Worm (Caenorhabditis elegans): Measurements from ENCODE around the gene Y81B9A.2.

DNA sequence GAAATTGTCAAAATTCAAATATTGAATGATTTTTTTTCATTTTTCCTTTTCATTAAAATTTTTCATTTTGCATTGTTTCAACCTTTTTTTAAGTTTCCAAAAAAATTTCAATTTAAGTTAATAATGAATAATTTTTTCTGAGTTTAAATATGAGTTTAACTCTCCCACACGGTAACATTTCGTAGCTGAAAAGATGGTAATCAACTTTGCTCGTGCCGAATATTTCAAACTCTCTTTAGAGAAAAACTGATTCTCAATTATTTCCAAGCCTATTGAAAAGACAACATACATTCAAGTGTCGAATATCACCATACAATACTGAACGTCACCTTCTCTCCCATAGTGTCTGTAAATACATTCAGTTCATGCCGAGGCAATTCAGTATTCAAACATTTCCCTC is 25.0 kb downstream of the Y81B9A.2 start:
- TF ChIP-seq unc-120 (tag; optimal IDR thresholded peaks at IDR 0.05; ENCODE audit: poor library complexity, severe bottlenecking), result no peak
- no peak for TF ChIP-seq ceh-83 (GFP tag; optimal IDR thresholded peaks at IDR 0.05)
- no peak for TF ChIP-seq unc-39 (tag; optimal IDR thresholded peaks at IDR 0.05)
- TF ChIP-seq mep-1 (tag; optimal IDR thresholded peaks at IDR 0.05), result no peak
- no peak for TF ChIP-seq mab-5 (tag; optimal IDR thresholded peaks at IDR 0.05)
